Fruit fly (Drosophila melanogaster): ENCODE measurements around the gene rdgC.

Gene rdgC

dm6 chr3L:20302081-20302630 is 54.3 kb downstream of the rdgC start, which contains the start of gene Pex23:
TSS of gene Pex23 (minus strand) at chr3L:20302141.
- TF ChIP-seq kay (GFP tag; ENCODE audit: borderline replicate concordance) = no peak
- TF ChIP-seq bab1 (GFP tag; optimal IDR thresholded peaks at IDR 0.05) = peak; percentile 91
- TF ChIP-seq Mnt (GFP tag; optimal IDR thresholded peaks at IDR 0.05) = peak; percentile 70
- peak; percentile 79 for TF ChIP-seq Hr96 (GFP tag; optimal IDR thresholded peaks at IDR 0.05)
- TF ChIP-seq pad (GFP tag; optimal IDR thresholded peaks at IDR 0.05) = peak; percentile 58
- peak; percentile 74 for TF ChIP-seq CG1620 (GFP tag; optimal IDR thresholded peaks at IDR 0.05)
- peak; percentile 35 for TF ChIP-seq CG33017 (tag; optimal IDR thresholded peaks at IDR 0.05)
- peak; percentile 68 for TF ChIP-seq Clk (GFP tag; optimal IDR thresholded peaks at IDR 0.05)
- peak; percentile 48 for TF ChIP-seq CG12768 (GFP tag; optimal IDR thresholded peaks at IDR 0.05)
- TF ChIP-seq cnc (optimal IDR thresholded peaks at IDR 0.05) = no peak
- TF ChIP-seq Crg-1 (GFP tag; optimal IDR thresholded peaks at IDR 0.05) = peak; percentile 50
- peak; percentile 75 for TF ChIP-seq CG7101 (tag; optimal IDR thresholded peaks at IDR 0.05)
- TF ChIP-seq CG14711 (tag; optimal IDR thresholded peaks at IDR 0.05) = peak; percentile 96
- TF ChIP-seq tj (GFP tag; optimal IDR thresholded peaks at IDR 0.05) = peak; percentile 41
- TF ChIP-seq toe (GFP tag; optimal IDR thresholded peaks at IDR 0.05) = peak; percentile 89
- peak; percentile 74 for TF ChIP-seq CG11617 (GFP tag; optimal IDR thresholded peaks at IDR 0.05)
- TF ChIP-seq CG7045 (GFP tag; optimal IDR thresholded peaks at IDR 0.05) = peak; percentile 69
- peak; percentile 9 for TF ChIP-seq cic (GFP tag; optimal IDR thresholded peaks at IDR 0.05)
- TF ChIP-seq ovo (GFP tag; optimal IDR thresholded peaks at IDR 0.05) = peak; percentile 52
- peak; percentile 76 for TF ChIP-seq CG5204 (GFP tag; optimal IDR thresholded peaks at IDR 0.05)

- TF ChIP-seq CG33017 (tag; optimal IDR thresholded peaks at IDR 0.05) (no peak), ovo (GFP tag; optimal IDR thresholded peaks at IDR 0.05) (no peak), CG12768 (GFP tag; optimal IDR thresholded peaks at IDR 0.05) (no peak), Mnt (GFP tag; optimal IDR thresholded peaks at IDR 0.05) (no peak), CG7045 (GFP tag; optimal IDR thresholded peaks at IDR 0.05) (no peak)
Observed at dm6 chr3L:20306142-20306541, 58.3 kb downstream of the rdgC start, which contains the start of gene CG32225. TSS of gene CG32225 (minus strand) at chr3L:20306283.

- no peak for TF ChIP-seq CG12768 (GFP tag; optimal IDR thresholded peaks at IDR 0.05)
- no peak for TF ChIP-seq Hr96 (GFP tag; optimal IDR thresholded peaks at IDR 0.05)
- TF ChIP-seq toe (GFP tag; optimal IDR thresholded peaks at IDR 0.05) = no peak
- no peak for TF ChIP-seq Crg-1 (GFP tag; optimal IDR thresholded peaks at IDR 0.05)
- no peak for TF ChIP-seq tj (GFP tag; optimal IDR thresholded peaks at IDR 0.05)
- TF ChIP-seq cic (GFP tag; optimal IDR thresholded peaks at IDR 0.05) = no peak
- no peak for TF ChIP-seq CG33017 (tag; optimal IDR thresholded peaks at IDR 0.05)
- no peak for TF ChIP-seq CG7101 (tag; optimal IDR thresholded peaks at IDR 0.05)
- no peak for TF ChIP-seq Clk (GFP tag; optimal IDR thresholded peaks at IDR 0.05)
- TF ChIP-seq cnc (optimal IDR thresholded peaks at IDR 0.05) = no peak
- TF ChIP-seq Mnt (GFP tag; optimal IDR thresholded peaks at IDR 0.05) = no peak
- TF ChIP-seq CG7045 (GFP tag; optimal IDR thresholded peaks at IDR 0.05) = no peak
- no peak for TF ChIP-seq CG14711 (tag; optimal IDR thresholded peaks at IDR 0.05)
- TF ChIP-seq bab1 (GFP tag; optimal IDR thresholded peaks at IDR 0.05) = no peak
Observed at dm6 chr3L:20309354-20309753, 61.5 kb downstream of the rdgC start, which contains the start of gene polo. TSS of gene polo (plus strand) at chr3L:20309654.

- TF ChIP-seq CG1620 (GFP tag; optimal IDR thresholded peaks at IDR 0.05) (peak; percentile 77), pad (GFP tag; optimal IDR thresholded peaks at IDR 0.05) (peak; percentile 68), bab1 (GFP tag; optimal IDR thresholded peaks at IDR 0.05) (peak; percentile 66), CG11617 (GFP tag; optimal IDR thresholded peaks at IDR 0.05) (no peak), Crg-1 (GFP tag; optimal IDR thresholded peaks at IDR 0.05) (peak; percentile 73), kay (GFP tag; ENCODE audit: borderline replicate concordance) (no peak), CG12768 (GFP tag; optimal IDR thresholded peaks at IDR 0.05) (no peak), cnc (optimal IDR thresholded peaks at IDR 0.05) (no peak), CG33017 (tag; optimal IDR thresholded peaks at IDR 0.05) (no peak), CG5204 (GFP tag; optimal IDR thresholded peaks at IDR 0.05) (no peak), Mnt (GFP tag; optimal IDR thresholded peaks at IDR 0.05) (peak; percentile 20), cic (GFP tag; optimal IDR thresholded peaks at IDR 0.05) (no peak), CG7045 (GFP tag; optimal IDR thresholded peaks at IDR 0.05) (no peak), toe (GFP tag; optimal IDR thresholded peaks at IDR 0.05) (no peak), Clk (GFP tag; optimal IDR thresholded peaks at IDR 0.05) (no peak), Hr96 (GFP tag; optimal IDR thresholded peaks at IDR 0.05) (no peak), CG7101 (tag; optimal IDR thresholded peaks at IDR 0.05) (peak; percentile 53), tj (GFP tag; optimal IDR thresholded peaks at IDR 0.05) (no peak), CG14711 (tag; optimal IDR thresholded peaks at IDR 0.05) (peak; percentile 44), ovo (GFP tag; optimal IDR thresholded peaks at IDR 0.05) (peak; percentile 5)
Observed at dm6 chr3L:20309758-20310733, 62.2 kb downstream of the rdgC start.

- TF ChIP-seq Crg-1 (GFP tag; optimal IDR thresholded peaks at IDR 0.05) (peak; percentile 63), Mnt (GFP tag; optimal IDR thresholded peaks at IDR 0.05) (peak; percentile 29), Hr96 (GFP tag; optimal IDR thresholded peaks at IDR 0.05) (peak; percentile 29), CG5204 (GFP tag; optimal IDR thresholded peaks at IDR 0.05) (no peak), kay (GFP tag; ENCODE audit: borderline replicate concordance) (no peak), CG33017 (tag; optimal IDR thresholded peaks at IDR 0.05) (no peak), tj (GFP tag; optimal IDR thresholded peaks at IDR 0.05) (peak; percentile 6), CG7101 (tag; optimal IDR thresholded peaks at IDR 0.05) (peak; percentile 45), pad (GFP tag; optimal IDR thresholded peaks at IDR 0.05) (peak; percentile 18), CG12768 (GFP tag; optimal IDR thresholded peaks at IDR 0.05) (no peak), toe (GFP tag; optimal IDR thresholded peaks at IDR 0.05) (peak; percentile 15), CG14711 (tag; optimal IDR thresholded peaks at IDR 0.05) (peak; percentile 43), bab1 (GFP tag; optimal IDR thresholded peaks at IDR 0.05) (peak; percentile 43), ovo (GFP tag; optimal IDR thresholded peaks at IDR 0.05) (peak; percentile 15), CG1620 (GFP tag; optimal IDR thresholded peaks at IDR 0.05) (peak; percentile 71), CG7045 (GFP tag; optimal IDR thresholded peaks at IDR 0.05) (no peak)
Observed at dm6 chr3L:20313469-20313868, 65.6 kb downstream of the rdgC start, which contains the start of gene alphaSnap. TSS of gene alphaSnap (plus strand) at chr3L:20313632.

Measured in whole organism, adult.